Worm (Caenorhabditis elegans) whole organism, mixed stage, embryonic: Measurements from ENCODE around the gene coa-3.

Experiments used
- M03D4.4 ChIP-seq: sonication (generic microtip); optimal IDR thresholded peaks from 2 replicates; lab custom pipeline; 2017; ENCODE audit warnings: mild to moderate bottlenecking, missing genetic modification characterization, missing compliant biosample characterization
- bed-3 ChIP-seq: fragments of 200-800 bp; sonication (Bioruptor generic); optimal IDR thresholded peaks from 3 replicates; lab custom pipeline; 2018; ENCODE audit warnings: mild to moderate bottlenecking, missing genetic modification characterization, moderate library complexity, missing compliant biosample characterization
- blmp-1 ChIP-seq: fragments of 150-350 bp; optimal IDR thresholded peaks from 2 replicates; lab custom pipeline; 2014; ENCODE audit warnings: missing biosample characterization, missing genetic modification characterization
- ceh-39 ChIP-seq: fragments of 150-350 bp; optimal IDR thresholded peaks from 2 replicates; lab custom pipeline; 2014; ENCODE audit warnings: missing biosample characterization, missing genetic modification characterization
- ces-1 ChIP-seq: fragments of 150-350 bp; optimal IDR thresholded peaks from 2 replicates; lab custom pipeline; 2014; ENCODE audit warnings: missing biosample characterization, missing genetic modification reagents, missing genetic modification characterization
- cnd-1 ChIP-seq: fragments of 200-800 bp; sonication (Bioruptor generic); optimal IDR thresholded peaks from 2 replicates; lab custom pipeline; 2018; ENCODE audit warnings: mild to moderate bottlenecking, missing genetic modification characterization, missing compliant biosample characterization
- drap-1 ChIP-seq: fragments of 200-800 bp; sonication (Bioruptor generic); optimal IDR thresholded peaks from 3 replicates; lab custom pipeline; 2018; ENCODE audit warnings: mild to moderate bottlenecking, missing genetic modification characterization, missing compliant biosample characterization
- elt-1 ChIP-seq: sonication (generic microtip); optimal IDR thresholded peaks from 2 replicates; lab custom pipeline; 2017; ENCODE audit warnings: missing genetic modification characterization, mild to moderate bottlenecking, missing compliant biosample characterization, antibody characterized with exemption, moderate library complexity, borderline replicate concordance; ENCODE audit not compliant: insufficient read depth
- flh-1 ChIP-seq: fragments of 200-800 bp; sonication (Bioruptor generic); optimal IDR thresholded peaks from 2 replicates; lab custom pipeline; 2018; ENCODE audit warnings: mild to moderate bottlenecking, missing genetic modification characterization, moderate library complexity, missing compliant biosample characterization
- ham-2 ChIP-seq: fragments of 200-800 bp; sonication (Bioruptor generic); optimal IDR thresholded peaks from 2 replicates; lab custom pipeline; 2018; ENCODE audit warnings: mild to moderate bottlenecking, missing genetic modification characterization, missing compliant biosample characterization
- lin-13 ChIP-seq: fragments of 150-350 bp; optimal IDR thresholded peaks from 2 replicates; lab custom pipeline; 2014; ENCODE audit warnings: missing biosample characterization, missing genetic modification characterization
- lin-32 ChIP-seq: fragments of 200-800 bp; sonication (Bioruptor generic); optimal IDR thresholded peaks from 2 replicates; lab custom pipeline; 2018; ENCODE audit warnings: mild to moderate bottlenecking, missing genetic modification characterization, missing compliant biosample characterization
- lsy-2 ChIP-seq: fragments of 150-350 bp; optimal IDR thresholded peaks from 2 replicates; lab custom pipeline; 2014; ENCODE audit warnings: missing biosample characterization, missing genetic modification characterization
- mep-1 ChIP-seq: fragments of 150-350 bp; optimal IDR thresholded peaks from 2 replicates; lab custom pipeline; 2017; ENCODE audit warnings: missing biosample characterization, missing genetic modification reagents, missing genetic modification characterization, inconsistent platforms
- mls-2 ChIP-seq: sonication (generic microtip); optimal IDR thresholded peaks from 2 replicates; lab custom pipeline; 2016; ENCODE audit warnings: mild to moderate bottlenecking, missing genetic modification characterization, moderate library complexity, missing compliant biosample characterization
- nhr-12 ChIP-seq: fragments of 150-350 bp; optimal IDR thresholded peaks from 2 replicates; lab custom pipeline; 2014; ENCODE audit warnings: missing biosample characterization, missing genetic modification characterization
- nhr-2 ChIP-seq: fragments of 150-350 bp; optimal IDR thresholded peaks from 2 replicates; lab custom pipeline; 2014; ENCODE audit warnings: missing biosample characterization, missing genetic modification characterization
- nhr-237 ChIP-seq: fragments of 150-350 bp; optimal IDR thresholded peaks from 2 replicates; lab custom pipeline; 2014; ENCODE audit warnings: missing biosample characterization, missing genetic modification characterization
- nhr-28 ChIP-seq: fragments of 150-350 bp; optimal IDR thresholded peaks from 2 replicates; lab custom pipeline; 2014; ENCODE audit warnings: missing biosample characterization, missing genetic modification characterization
- nhr-76 ChIP-seq: sonication (generic microtip); optimal IDR thresholded peaks from 2 replicates; lab custom pipeline; 2017; ENCODE audit warnings: missing biosample characterization, missing genetic modification characterization
- pha-4 ChIP-seq: fragments of 150-350 bp; optimal IDR thresholded peaks from 2 replicates; lab custom pipeline; 2018; ENCODE audit warnings: missing biosample characterization, missing genetic modification reagents, missing genetic modification characterization
- sem-2 ChIP-seq: fragments of 200-800 bp; sonication (Bioruptor generic); optimal IDR thresholded peaks from 2 replicates; lab custom pipeline; 2018; ENCODE audit warnings: mild to moderate bottlenecking, missing genetic modification characterization, missing compliant biosample characterization
- sptf-1 ChIP-seq: sonication (generic microtip); optimal IDR thresholded peaks from 2 replicates; lab custom pipeline; 2017; ENCODE audit warnings: mild to moderate bottlenecking, missing genetic modification characterization, moderate library complexity, missing compliant biosample characterization
- unc-120 ChIP-seq: sonication (generic microtip); optimal IDR thresholded peaks from 2 replicates; lab custom pipeline; 2017; ENCODE audit warnings: missing genetic modification characterization, missing compliant biosample characterization; ENCODE audit not compliant: poor library complexity, severe bottlenecking
- unc-39 ChIP-seq: fragments of 150-350 bp; optimal IDR thresholded peaks from 2 replicates; lab custom pipeline; 2014; ENCODE audit warnings: missing biosample characterization, missing genetic modification characterization
- unc-62 ChIP-seq: fragments of 150-350 bp; optimal IDR thresholded peaks from 2 replicates; lab custom pipeline; 2014; ENCODE audit warnings: missing biosample characterization, missing genetic modification reagents, missing genetic modification characterization
- zip-8 ChIP-seq: fragments of 150-350 bp; optimal IDR thresholded peaks from 2 replicates; lab custom pipeline; 2014; ENCODE audit warnings: missing biosample characterization, missing genetic modification characterization
- ztf-11 ChIP-seq: fragments of 150-350 bp; optimal IDR thresholded peaks from 2 replicates; lab custom pipeline; 2014; ENCODE audit warnings: missing biosample characterization, missing genetic modification characterization

The coa-3 gene

DNA sequence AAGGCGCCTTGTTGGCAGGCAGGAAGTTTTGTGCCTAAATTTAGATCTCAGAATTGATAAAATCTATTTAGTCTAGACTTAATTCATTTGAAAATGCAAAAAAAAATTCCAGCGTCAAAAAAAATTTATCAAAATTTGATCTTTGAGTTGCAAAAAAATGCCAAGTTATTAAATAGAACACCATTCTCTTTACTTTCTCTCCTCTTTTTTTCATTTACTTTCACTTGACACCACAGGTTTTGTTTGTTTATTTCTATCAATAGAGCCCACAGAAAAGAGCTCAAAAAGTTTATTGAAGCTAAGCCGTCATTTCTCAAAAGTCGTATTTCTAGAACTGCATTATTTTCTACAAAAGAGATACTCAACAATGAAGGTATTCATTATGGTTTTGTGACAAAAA, 10.3 kb upstream of the coa-3 start, which contains the start of gene pqn-35:
TSS of gene pqn-35 (plus strand) at position 301 of the 400 bp plus-strand sequence.
- TF ChIP-seq lin-32 (no peak), nhr-237 (tag; lab: Kevin White, UChicago) (no peak), ztf-11 (tag; lab: Kevin White, UChicago) (no peak)

DNA sequence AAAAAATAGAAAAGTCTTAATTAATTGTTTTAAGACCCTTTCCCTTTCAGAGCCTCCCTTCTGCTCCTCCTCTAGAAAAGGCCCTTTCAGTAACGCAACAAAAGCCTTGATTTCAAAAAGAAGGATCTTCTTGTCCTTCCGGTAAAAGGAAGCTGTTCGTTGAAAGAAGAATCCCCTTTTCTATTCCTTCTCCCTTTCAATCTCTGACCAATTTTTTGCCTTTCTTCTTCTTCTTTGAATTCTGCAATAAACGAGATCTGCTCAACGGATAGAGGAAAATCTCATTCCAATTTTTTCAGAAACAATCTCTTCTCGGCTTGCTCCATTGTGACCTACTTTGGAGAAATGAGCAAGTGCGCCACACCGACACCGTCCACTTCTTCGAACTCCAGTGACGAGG, 5.6 kb upstream of the coa-3 start, which contains the start of gene F35D11.3:
TSS of gene F35D11.3 (plus strand) at position 300 of the 400 bp plus-strand sequence.
- TF ChIP-seq unc-62 (GFP tag; lab: Kevin White, UChicago) (no peak), elt-1 (tag; lab: Kevin White, UChicago) (no peak), nhr-28 (tag; lab: Kevin White, UChicago) (no peak), ces-1 (GFP tag; lab: Kevin White, UChicago) (no peak), nhr-12 (no peak), sem-2 (GFP tag; lab: Kevin White, UChicago) (no peak), nhr-237 (tag; lab: Kevin White, UChicago) (no peak), lsy-2 (no peak), drap-1 (GFP tag; lab: Kevin White, UChicago) (no peak), mep-1 (no peak), ham-2 (no peak), mls-2 (tag; lab: Kevin White, UChicago) (no peak), nhr-76 (tag; lab: Kevin White, UChicago) (no peak), blmp-1 (tag; lab: Kevin White, UChicago) (no peak), sptf-1 (tag; lab: Kevin White, UChicago) (no peak), pha-4 (tag; lab: Kevin White, UChicago) (no peak), lin-13 (tag; lab: Kevin White, UChicago) (no peak), nhr-2 (tag; lab: Kevin White, UChicago) (no peak)
- TF ChIP-seq, all 35 proteins: peak for 0

DNA sequence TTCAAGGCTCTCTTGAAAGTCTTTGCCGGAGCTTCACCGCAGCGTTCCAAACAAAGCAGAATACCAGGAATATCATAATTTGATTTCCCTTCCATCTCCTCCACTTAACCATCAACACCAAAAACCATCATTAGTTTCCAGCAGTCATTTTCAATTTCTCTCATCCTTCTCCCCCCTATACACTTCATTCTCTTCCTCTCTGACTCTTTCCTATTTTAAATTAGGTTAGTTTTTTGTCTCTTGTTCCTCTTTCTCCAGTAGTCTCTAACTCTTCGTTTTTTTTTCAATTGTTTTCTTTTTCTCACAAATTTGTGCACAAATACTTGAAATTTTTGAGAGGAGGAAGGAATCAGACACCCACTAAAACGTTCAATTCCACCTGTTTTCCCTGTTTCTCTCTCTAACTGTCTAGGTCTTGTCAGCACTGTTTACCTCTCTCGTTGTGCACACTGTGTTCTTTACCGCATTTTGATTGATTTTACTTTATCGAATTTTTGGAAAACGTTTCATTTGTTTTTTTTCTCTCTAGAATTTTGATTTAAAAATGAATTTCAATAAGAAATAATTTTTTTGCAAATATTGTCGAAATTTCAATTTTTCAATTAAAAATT, 4.4 kb upstream of the coa-3 start:
- TF ChIP-seq nhr-2 (tag; lab: Kevin White, UChicago) (no peak), blmp-1 (tag; lab: Kevin White, UChicago) (no peak), unc-62 (GFP tag; lab: Kevin White, UChicago) (no peak), pha-4 (tag; lab: Kevin White, UChicago) (no peak), nhr-12 (no peak), ces-1 (GFP tag; lab: Kevin White, UChicago) (peak; percentile 35)

- TF ChIP-seq ces-1 (GFP tag; lab: Kevin White, UChicago) (no peak), lin-13 (tag; lab: Kevin White, UChicago) (no peak), lsy-2 (no peak), elt-1 (tag; lab: Kevin White, UChicago) (no peak), lin-32 (no peak), sptf-1 (tag; lab: Kevin White, UChicago) (no peak), M03D4.4 (no peak), cnd-1 (tag; lab: Kevin White, UChicago) (no peak), blmp-1 (tag; lab: Kevin White, UChicago) (no peak), nhr-76 (tag; lab: Kevin White, UChicago) (no peak)
These were observed 2.2 kb upstream of the coa-3 start for ce11 chrII:4604680-4605079.

DNA sequence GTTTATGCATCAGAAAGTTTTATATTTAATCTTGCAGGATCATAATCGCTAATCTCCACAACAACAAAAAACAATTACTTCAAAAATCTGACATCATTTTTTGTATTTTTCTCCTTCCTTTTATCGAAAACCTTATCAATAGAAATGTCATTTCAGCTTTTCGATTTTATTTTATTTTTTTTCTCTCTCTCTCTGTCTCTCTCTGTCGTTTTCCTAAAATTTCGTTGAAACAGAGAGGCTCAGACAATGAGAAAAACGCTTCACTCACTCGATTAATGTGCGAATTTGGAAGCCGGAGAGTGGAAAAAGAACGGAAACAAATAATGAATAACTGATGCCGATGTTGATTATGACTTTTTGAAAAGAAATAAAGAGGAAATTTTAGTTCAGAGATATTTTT, 1.7 kb upstream of the coa-3 start:
- TF ChIP-seq nhr-2 (tag; lab: Kevin White, UChicago) (no peak), lin-13 (tag; lab: Kevin White, UChicago) (no peak), unc-39 (no peak), zip-8 (tag; lab: Kevin White, UChicago) (no peak), blmp-1 (tag; lab: Kevin White, UChicago) (no peak), elt-1 (tag; lab: Kevin White, UChicago) (no peak), bed-3 (GFP tag; lab: Kevin White, UChicago) (no peak), unc-120 (tag; lab: Kevin White, UChicago) (no peak), flh-1 (GFP tag; lab: Kevin White, UChicago) (no peak), nhr-76 (tag; lab: Kevin White, UChicago) (no peak), cnd-1 (tag; lab: Kevin White, UChicago) (no peak), sem-2 (GFP tag; lab: Kevin White, UChicago) (no peak), ceh-39 (tag; lab: Kevin White, UChicago) (no peak), lsy-2 (no peak)
- TF ChIP-seq, all 35 proteins: peak for 0
